Worm (Caenorhabditis elegans): Measurements from ENCODE around the gene K12D12.4.

The K12D12.4 gene

DNA sequence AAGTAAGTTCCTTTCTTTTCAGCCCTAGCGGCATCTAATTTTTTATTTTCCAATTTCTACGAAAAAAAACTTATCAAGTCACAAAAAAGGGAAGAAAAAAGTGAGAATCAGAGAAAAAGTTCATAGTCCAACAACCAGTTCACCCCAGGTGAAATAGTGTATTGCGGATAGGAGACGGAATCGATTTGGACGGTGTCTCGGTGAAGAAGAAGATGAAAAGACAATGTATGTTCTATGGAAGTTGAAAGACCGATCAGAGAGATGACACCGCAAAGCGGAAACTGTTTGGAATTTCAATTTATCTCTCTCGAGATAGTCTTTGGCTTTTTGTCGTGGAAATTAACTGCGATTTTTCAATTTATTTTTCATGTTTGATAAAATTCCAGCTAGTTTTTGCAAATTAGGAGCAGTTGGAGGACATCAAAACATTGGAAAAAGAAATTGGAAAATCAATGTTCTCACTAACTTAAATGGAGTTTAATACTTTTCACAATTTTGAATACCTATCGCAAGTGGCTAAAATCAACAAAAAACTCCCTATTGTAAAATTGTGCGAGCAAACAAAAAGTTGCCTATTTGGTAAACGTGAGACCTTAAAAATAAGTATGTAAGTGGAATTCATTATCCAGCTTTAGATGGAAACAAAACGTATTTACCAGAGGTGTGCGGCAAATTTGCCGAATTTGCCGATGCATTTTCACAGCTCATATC is 13.2 kb downstream of the K12D12.4 start:
- TF ChIP-seq nhr-21 (tag; optimal IDR thresholded peaks at IDR 0.05) = peak; percentile 66
- TF ChIP-seq lin-13 (GFP tag; optimal IDR thresholded peaks at IDR 0.05) = no peak
- TF ChIP-seq elt-1 (tag; optimal IDR thresholded peaks at IDR 0.05) = no peak
- TF ChIP-seq lin-11 (tag; optimal IDR thresholded peaks at IDR 0.05) = no peak
- TF ChIP-seq skn-1 (tag; optimal IDR thresholded peaks at IDR 0.05) = no peak
- TF ChIP-seq snpc-4 (tag; optimal IDR thresholded peaks at IDR 0.05) = no peak
- TF ChIP-seq ceh-16 (tag; optimal IDR thresholded peaks at IDR 0.05) = no peak
- TF ChIP-seq mab-5 (tag; optimal IDR thresholded peaks at IDR 0.05) = no peak
- TF ChIP-seq Y55F3AM.14 (GFP tag; optimal IDR thresholded peaks at IDR 0.05) = no peak
- no peak for TF ChIP-seq fos-1 (tag; optimal IDR thresholded peaks at IDR 0.05)
- TF ChIP-seq sem-4 (tag; optimal IDR thresholded peaks at IDR 0.05) = no peak
- no peak for TF ChIP-seq nhr-12 (tag; optimal IDR thresholded peaks at IDR 0.05)
- peak; percentile 27 for TF ChIP-seq sma-3 (GFP tag; optimal IDR thresholded peaks at IDR 0.05)
- TF ChIP-seq elt-3 (tag; optimal IDR thresholded peaks at IDR 0.05) = no peak
- TF ChIP-seq unc-39 (tag; optimal IDR thresholded peaks at IDR 0.05) = no peak
- TF ChIP-seq alr-1 (tag; optimal IDR thresholded peaks at IDR 0.05) = no peak
- TF ChIP-seq crh-2 (tag; optimal IDR thresholded peaks at IDR 0.05) = no peak
- TF ChIP-seq zag-1 (tag; optimal IDR thresholded peaks at IDR 0.05) = no peak
- no peak for TF ChIP-seq mbf-1 (tag; optimal IDR thresholded peaks at IDR 0.05)
- TF ChIP-seq nhr-25 (tag; optimal IDR thresholded peaks at IDR 0.05) = peak; percentile 67
- TF ChIP-seq ama-1 (optimal IDR thresholded peaks at IDR 0.05) = no peak
- no peak for TF ChIP-seq lin-39 (tag; optimal IDR thresholded peaks at IDR 0.05)
- no peak for TF ChIP-seq ztf-4 (tag; optimal IDR thresholded peaks at IDR 0.05)
- peak; percentile 86 for TF ChIP-seq sma-9 (GFP tag; optimal IDR thresholded peaks at IDR 0.05)
- TF ChIP-seq sma-9 (tag; optimal IDR thresholded peaks at IDR 0.05) = no peak
- TF ChIP-seq aly-2 (tag; optimal IDR thresholded peaks at IDR 0.05) = no peak
- TF ChIP-seq egl-27 (tag; optimal IDR thresholded peaks at IDR 0.05) = peak; percentile 24
- TF ChIP-seq dmd-4 (tag; optimal IDR thresholded peaks at IDR 0.05) = no peak
- TF ChIP-seq nhr-10 (tag; optimal IDR thresholded peaks at IDR 0.05) = no peak
- no peak for TF ChIP-seq nhr-129 (tag; optimal IDR thresholded peaks at IDR 0.05)
- TF ChIP-seq F13H6.1 (tag; optimal IDR thresholded peaks at IDR 0.05) = no peak
- TF ChIP-seq mdl-1 (tag; optimal IDR thresholded peaks at IDR 0.05) = peak in 1 of 2 experiments; percentile 27

DNA sequence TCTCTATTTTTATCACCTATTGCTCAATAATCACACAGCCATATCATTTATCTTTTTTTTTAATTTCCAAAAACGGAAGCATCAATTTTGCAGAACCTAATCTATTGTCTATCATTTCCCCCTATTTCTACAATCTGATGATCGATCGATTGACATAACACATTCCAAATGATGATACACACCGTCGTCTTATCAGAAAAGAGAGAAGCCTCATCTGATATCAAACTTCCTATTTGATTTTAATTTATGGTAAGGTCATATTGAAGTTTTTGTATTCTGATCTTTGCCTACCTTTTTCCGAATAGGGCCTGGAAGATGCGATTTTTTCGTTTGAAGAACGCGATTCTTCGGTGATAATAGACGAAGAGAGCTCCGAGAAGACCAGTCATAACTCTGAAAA is 16.0 kb downstream of the K12D12.4 start:
- TF ChIP-seq nhr-21 (tag; optimal IDR thresholded peaks at IDR 0.05) (peak; percentile 13), nhr-77 (tag; optimal IDR thresholded peaks at IDR 0.05) (no peak), sma-9 (GFP tag; optimal IDR thresholded peaks at IDR 0.05) (peak; percentile 53), sma-9 (tag; optimal IDR thresholded peaks at IDR 0.05) (no peak), nhr-25 (tag; optimal IDR thresholded peaks at IDR 0.05) (peak; percentile 21), ztf-11 (tag; optimal IDR thresholded peaks at IDR 0.05) (no peak)

DNA sequence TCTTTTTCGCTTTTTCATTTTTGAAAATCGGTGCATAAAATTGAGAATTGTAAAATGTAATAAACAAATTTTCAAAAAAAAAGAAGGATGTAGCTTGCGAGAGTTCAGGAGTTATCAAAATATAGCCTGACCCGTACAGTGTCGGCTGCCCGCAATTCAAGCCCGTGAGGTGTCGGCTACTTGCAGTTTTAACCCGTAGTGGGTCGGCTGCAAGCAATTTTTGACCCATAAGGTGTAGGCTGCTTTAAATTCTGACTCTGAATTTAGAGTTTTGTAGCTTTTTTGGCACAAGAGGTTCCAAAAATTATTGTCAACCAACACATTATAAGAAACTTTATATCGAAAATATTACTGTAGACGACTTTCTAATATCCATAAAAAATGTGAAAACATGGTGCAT is 19.6 kb downstream of the K12D12.4 start:
- TF ChIP-seq F13H6.1 (tag; optimal IDR thresholded peaks at IDR 0.05) (no peak), crh-2 (tag; optimal IDR thresholded peaks at IDR 0.05) (no peak), snpc-4 (tag; optimal IDR thresholded peaks at IDR 0.05) (peak; percentile 18), elt-1 (tag; optimal IDR thresholded peaks at IDR 0.05) (no peak), nhr-21 (tag; optimal IDR thresholded peaks at IDR 0.05) (peak; percentile 52), ama-1 (optimal IDR thresholded peaks at IDR 0.05) (peak; percentile 57), nhr-23 (tag; optimal IDR thresholded peaks at IDR 0.05) (no peak), nhr-77 (tag; optimal IDR thresholded peaks at IDR 0.05) (no peak)

DNA sequence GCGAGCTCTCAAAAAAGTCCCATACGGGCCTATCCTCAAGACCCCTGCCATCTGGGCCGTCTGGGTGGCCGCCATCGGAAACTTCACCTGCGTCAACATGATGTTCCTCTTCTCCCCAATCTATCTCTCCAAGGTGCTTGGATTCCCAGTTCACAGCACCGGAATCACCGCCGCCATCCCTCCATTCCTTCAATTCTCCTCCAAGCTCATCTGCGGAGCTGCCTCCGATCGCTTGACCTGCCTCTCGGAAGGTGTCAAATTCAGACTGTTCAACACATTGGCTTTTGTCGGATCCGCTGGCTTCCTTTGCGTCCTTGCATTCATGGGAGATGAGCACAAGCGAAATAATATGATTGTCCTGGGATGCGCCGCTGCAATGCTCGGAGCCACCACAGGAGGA is 20.6 kb downstream of the K12D12.4 start:
- no peak for TF ChIP-seq gmeb-1 (tag; optimal IDR thresholded peaks at IDR 0.05)
- no peak for TF ChIP-seq mbf-1 (tag; optimal IDR thresholded peaks at IDR 0.05)
- no peak for TF ChIP-seq lsy-2 (tag; optimal IDR thresholded peaks at IDR 0.05)
- TF ChIP-seq nhr-6 (tag; optimal IDR thresholded peaks at IDR 0.05) = no peak

All from whole organism, L2 larva.